Fruit fly (Drosophila melanogaster) whole organism, embryonic: ENCODE data around the gene Gr5a.
A peak's percentile ranks its signal among the peaks of the same experiment; 100 is the strongest.

Experiments
- Bdp1 ChIP-seq: fragments of 200-800 bp; sonication (Bioruptor generic); optimal IDR thresholded peaks from 3 replicates; lab custom pipeline; 2016; ENCODE audit warnings: missing biosample characterization, missing genetic modification characterization
- C15 ChIP-seq: fragments of 200-800 bp; sonication (Bioruptor generic); IDR thresholded peaks from 3 replicates; pipeline ENCODE4 v1.3.6; 2022; ENCODE audit warnings: missing biosample characterization, missing genetic modification characterization
- CG10267 ChIP-seq: fragments of 200-800 bp; sonication (Bioruptor generic); optimal IDR thresholded peaks from 2 replicates; lab custom pipeline; 2018; ENCODE audit warnings: missing biosample characterization, mild to moderate bottlenecking, missing genetic modification characterization, moderate library complexity
- CG11695 ChIP-seq: fragments of 200-800 bp; sonication (Bioruptor generic); IDR thresholded peaks from 3 replicates; pipeline ENCODE4 v1.3.6; 2022; ENCODE audit warnings: missing biosample characterization, missing genetic modification characterization
- CG12071 ChIP-seq: fragments of 200-800 bp; sonication (Bioruptor generic); optimal IDR thresholded peaks from 3 replicates; lab custom pipeline; 2018; ENCODE audit warnings: missing biosample characterization, mild to moderate bottlenecking, missing genetic modification characterization
- CG15514 ChIP-seq: fragments of 200-800 bp; sonication (Bioruptor generic); optimal IDR thresholded peaks from 3 replicates; lab custom pipeline; 2017; ENCODE audit warnings: missing biosample characterization, missing genetic modification characterization, mild to moderate bottlenecking, moderate library complexity, missing genetic modification reagents
- CG15601 ChIP-seq: fragments of 200-800 bp; sonication (Bioruptor generic); optimal IDR thresholded peaks from 3 replicates; lab custom pipeline; 2019; ENCODE audit warnings: missing biosample characterization, mild to moderate bottlenecking, missing genetic modification characterization, moderate library complexity
- CG17802 ChIP-seq: fragments of 200-800 bp; sonication (Bioruptor generic); optimal IDR thresholded peaks from 2 replicates; lab custom pipeline; 2018; ENCODE audit warnings: missing biosample characterization, mild to moderate bottlenecking, missing genetic modification characterization, moderate library complexity
- CG17912 ChIP-seq: fragments of 200-800 bp; sonication (Bioruptor generic); optimal IDR thresholded peaks from 2 replicates; lab custom pipeline; 2018; ENCODE audit warnings: missing biosample characterization, mild to moderate bottlenecking, missing genetic modification characterization
- CG2202 ChIP-seq: fragments of 200-800 bp; sonication (Bioruptor generic); optimal IDR thresholded peaks from 2 replicates; lab custom pipeline; 2018; ENCODE audit warnings: missing biosample characterization, mild to moderate bottlenecking, missing genetic modification characterization
- CG2678 ChIP-seq: fragments of 200-800 bp; sonication (Bioruptor generic); optimal IDR thresholded peaks from 3 replicates; lab custom pipeline; 2019; ENCODE audit warnings: missing biosample characterization, mild to moderate bottlenecking, missing genetic modification characterization, moderate library complexity
- CG30403 ChIP-seq: fragments of 200-800 bp; sonication (Bioruptor generic); optimal IDR thresholded peaks from 3 replicates; lab custom pipeline; 2016; ENCODE audit warnings: missing biosample characterization, missing genetic modification characterization
- CG3065 ChIP-seq: fragments of 200-800 bp; sonication (Bioruptor generic); optimal IDR thresholded peaks from 2 replicates; lab custom pipeline; 2016; ENCODE audit warnings: missing biosample characterization, missing genetic modification characterization
- CG3163 ChIP-seq: fragments of 200-800 bp; sonication (Bioruptor generic); optimal IDR thresholded peaks from 3 replicates; lab custom pipeline; 2016; ENCODE audit warnings: missing biosample characterization, missing genetic modification characterization
- CG3995 ChIP-seq: fragments of 200-800 bp; sonication (Bioruptor generic); optimal IDR thresholded peaks from 3 replicates; lab custom pipeline; 2016; ENCODE audit warnings: missing biosample characterization, missing genetic modification characterization
- CG4424 ChIP-seq: fragments of 200-800 bp; sonication (Bioruptor generic); optimal IDR thresholded peaks from 3 replicates; lab custom pipeline; 2016; ENCODE audit warnings: missing biosample characterization, missing genetic modification characterization
- CG6272 ChIP-seq: fragments of 200-800 bp; sonication (Bioruptor generic); IDR thresholded peaks from 2 replicates; pipeline ENCODE4 v1.3.6; 2022; ENCODE audit warnings: missing biosample characterization, missing genetic modification characterization
- CG9817 ChIP-seq: fragments of 200-800 bp; sonication (Bioruptor generic); optimal IDR thresholded peaks from 2 replicates; lab custom pipeline; 2018; ENCODE audit warnings: missing biosample characterization, mild to moderate bottlenecking, missing genetic modification characterization, moderate library complexity
- Dek ChIP-seq: fragments of 200-800 bp; sonication (Bioruptor generic); optimal IDR thresholded peaks from 3 replicates; lab custom pipeline; 2019; ENCODE audit warnings: missing biosample characterization, mild to moderate bottlenecking, missing genetic modification characterization, moderate library complexity
- Hand ChIP-seq: fragments of 200-800 bp; sonication (Bioruptor generic); optimal IDR thresholded peaks from 2 replicates; lab custom pipeline; 2017; ENCODE audit warnings: mild to moderate bottlenecking, missing biosample characterization, missing genetic modification reagents, missing genetic modification characterization
- Hmr ChIP-seq: fragments of 200-800 bp; sonication (Bioruptor generic); optimal IDR thresholded peaks from 3 replicates; lab custom pipeline; 2017; ENCODE audit warnings: mild to moderate bottlenecking, missing biosample characterization, missing genetic modification reagents, missing genetic modification characterization
- Opbp ChIP-seq: fragments of 200-800 bp; sonication (Bioruptor generic); IDR thresholded peaks from 3 replicates; pipeline ENCODE4 v1.3.6; 2022; ENCODE audit warnings: missing biosample characterization, missing genetic modification characterization; ENCODE audit not compliant: partially characterized antibody
- Ravus ChIP-seq: fragments of 200-800 bp; sonication (Bioruptor generic); IDR thresholded peaks from 2 replicates; pipeline ENCODE4 v1.3.6; 2022; ENCODE audit warnings: missing biosample characterization, missing genetic modification characterization
- Side ChIP-seq: fragments of 200-800 bp; sonication (Bioruptor generic); optimal IDR thresholded peaks from 2 replicates; lab custom pipeline; 2016; ENCODE audit warnings: missing biosample characterization, missing genetic modification characterization
- Sox102F ChIP-seq: fragments of 200-800 bp; sonication (Bioruptor generic); optimal IDR thresholded peaks from 2 replicates; lab custom pipeline; 2018; ENCODE audit warnings: missing biosample characterization, mild to moderate bottlenecking, missing genetic modification characterization, moderate library complexity
- amos ChIP-seq: fragments of 200-800 bp; sonication (Bioruptor generic); IDR thresholded peaks from 2 replicates; pipeline ENCODE4 v1.3.6; 2022; ENCODE audit warnings: missing biosample characterization, missing genetic modification characterization; ENCODE audit not compliant: partially characterized antibody
- chinmo ChIP-seq: fragments of 200-800 bp; sonication (Bioruptor generic); IDR thresholded peaks from 4 replicates; pipeline ENCODE4 v1.3.6; 2022; ENCODE audit warnings: missing biosample characterization, missing genetic modification characterization; ENCODE audit not compliant: partially characterized antibody
- corto ChIP-seq: fragments of 200-800 bp; sonication (Bioruptor generic); optimal IDR thresholded peaks from 2 replicates; lab custom pipeline; 2016; ENCODE audit warnings: missing biosample characterization, mild to moderate bottlenecking, missing genetic modification characterization, moderate library complexity
- cwo ChIP-seq: fragments of 200-800 bp; sonication (Bioruptor generic); optimal IDR thresholded peaks from 3 replicates; lab custom pipeline; 2017; ENCODE audit warnings: missing biosample characterization, missing genetic modification characterization, mild to moderate bottlenecking, moderate library complexity, missing genetic modification reagents
- dati ChIP-seq: fragments of 200-800 bp; sonication (Bioruptor generic); IDR thresholded peaks from 2 replicates; pipeline ENCODE4 v1.3.6; 2022; ENCODE audit warnings: missing biosample characterization, missing genetic modification characterization
- dm ChIP-seq: fragments of 200-800 bp; sonication (Bioruptor generic); optimal IDR thresholded peaks from 3 replicates; lab custom pipeline; 2016; ENCODE audit warnings: missing biosample characterization, missing genetic modification characterization
- eyg ChIP-seq: fragments of 200-800 bp; sonication (Bioruptor generic); optimal IDR thresholded peaks from 3 replicates; lab custom pipeline; 2016; ENCODE audit warnings: missing biosample characterization, missing genetic modification characterization
- fu2 ChIP-seq: fragments of 200-800 bp; sonication (Bioruptor generic); optimal IDR thresholded peaks from 2 replicates; lab custom pipeline; 2016; ENCODE audit warnings: missing biosample characterization, missing genetic modification characterization
- gt ChIP-seq: fragments of 200-800 bp; sonication (Bioruptor generic); IDR thresholded peaks from 2 replicates; pipeline ENCODE4 v1.3.6; 2022; ENCODE audit warnings: missing biosample characterization, missing genetic modification characterization
- lmd ChIP-seq: fragments of 200-800 bp; sonication (Bioruptor generic); IDR thresholded peaks from 2 replicates; pipeline ENCODE4 v1.3.6; 2022; ENCODE audit warnings: missing biosample characterization, missing genetic modification characterization
- nau ChIP-seq: fragments of 200-800 bp; sonication (Bioruptor generic); optimal IDR thresholded peaks from 3 replicates; lab custom pipeline; 2017; ENCODE audit warnings: missing biosample characterization, mild to moderate bottlenecking, missing genetic modification characterization, missing genetic modification reagents
- org-1 ChIP-seq: fragments of 200-800 bp; sonication (Bioruptor generic); optimal IDR thresholded peaks from 2 replicates; lab custom pipeline; 2017; ENCODE audit warnings: missing biosample characterization, missing genetic modification characterization
- pfk ChIP-seq: fragments of 200-800 bp; sonication (Bioruptor generic); optimal IDR thresholded peaks from 2 replicates; lab custom pipeline; 2018; ENCODE audit warnings: missing biosample characterization, mild to moderate bottlenecking, missing genetic modification characterization, moderate library complexity
- pum ChIP-seq: fragments of 200-800 bp; sonication (Bioruptor generic); optimal IDR thresholded peaks from 2 replicates; lab custom pipeline; 2016; ENCODE audit warnings: missing biosample characterization, missing genetic modification characterization
- rib ChIP-seq: fragments of 200-800 bp; sonication (Bioruptor generic); IDR thresholded peaks from 2 replicates; pipeline ENCODE4 v1.3.6; 2022; ENCODE audit warnings: missing biosample characterization, missing genetic modification characterization
- scrt ChIP-seq: fragments of 200-800 bp; sonication (Bioruptor generic); optimal IDR thresholded peaks from 2 replicates; lab custom pipeline; 2018; ENCODE audit warnings: missing biosample characterization, mild to moderate bottlenecking, missing genetic modification characterization, moderate library complexity
- sd ChIP-seq: fragments of 200-800 bp; sonication (Bioruptor generic); optimal IDR thresholded peaks from 3 replicates; lab custom pipeline; 2018; ENCODE audit warnings: missing biosample characterization, mild to moderate bottlenecking, missing genetic modification characterization, moderate library complexity
- seq ChIP-seq: fragments of 200-800 bp; sonication (Bioruptor generic); IDR thresholded peaks from 2 replicates; pipeline ENCODE4 v1.3.6; 2022; ENCODE audit warnings: missing biosample characterization, missing genetic modification characterization
- shn ChIP-seq: fragments of 200-800 bp; sonication (Bioruptor generic); optimal IDR thresholded peaks from 3 replicates; lab custom pipeline; 2016; ENCODE audit warnings: missing biosample characterization, missing genetic modification characterization
- slp2 ChIP-seq: fragments of 200-800 bp; sonication (Bioruptor generic); optimal IDR thresholded peaks from 2 replicates; lab custom pipeline; 2016; ENCODE audit warnings: missing biosample characterization, missing genetic modification characterization
- sna ChIP-seq: fragments of 200-800 bp; sonication (Bioruptor generic); IDR thresholded peaks from 2 replicates; pipeline ENCODE4 v1.3.6; 2022; ENCODE audit warnings: missing biosample characterization, missing genetic modification characterization; ENCODE audit not compliant: partially characterized antibody
- sug ChIP-seq: fragments of 200-800 bp; optimal IDR thresholded peaks from 2 replicates; lab custom pipeline; 2019; ENCODE audit warnings: missing biosample characterization, mild to moderate bottlenecking, missing genetic modification characterization, moderate library complexity
- toy ChIP-seq: fragments of 200-800 bp; sonication (Bioruptor generic); IDR thresholded peaks from 2 replicates; pipeline ENCODE4 v1.3.6; 2022; ENCODE audit warnings: missing biosample characterization, missing genetic modification characterization
- unpg ChIP-seq: fragments of 200-800 bp; sonication (Bioruptor generic); optimal IDR thresholded peaks from 3 replicates; lab custom pipeline; 2018; ENCODE audit warnings: missing biosample characterization, mild to moderate bottlenecking, missing genetic modification characterization, moderate library complexity
- z ChIP-seq: fragments of 200-800 bp; sonication (Bioruptor generic); IDR thresholded peaks from 3 replicates; pipeline ENCODE4 v1.3.6; 2022; ENCODE audit warnings: missing biosample characterization, missing genetic modification characterization

The Gr5a gene

DNA sequence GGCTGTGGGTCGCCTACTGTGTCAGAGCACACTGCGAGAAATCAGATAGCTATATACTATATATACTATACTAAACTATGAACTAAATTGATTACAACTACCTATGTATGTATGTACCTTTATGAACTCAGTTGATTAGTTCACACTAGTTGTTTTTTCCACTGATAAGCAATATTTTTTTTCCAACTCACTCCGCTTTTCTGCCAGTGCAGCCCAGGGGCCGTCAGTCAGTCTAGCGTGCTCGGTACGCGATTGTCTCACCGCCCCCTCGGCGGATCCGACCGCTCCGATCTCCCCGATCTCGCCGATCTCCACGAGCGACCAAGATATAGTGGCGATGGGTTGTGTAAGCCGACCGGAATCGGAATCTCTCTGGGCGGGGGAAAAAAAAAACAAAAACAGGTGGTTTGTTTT, 25.5 kb downstream of the Gr5a start (continued):
- TF ChIP-seq z (0 out of 3 replicates have a peak, but pooled peaks have one; percentile 49), nau (GFP tag; lab: Kevin White, UChicago) (no peak), Side (GFP tag; lab: Kevin White, UChicago) (peak; percentile 53), slp2 (peak; percentile 37), Opbp (GFP tag; lab: Robert Waterston, UW) (no peak), rib (GFP tag; lab: Robert Waterston, UW) (peak; percentile 90), dm (GFP tag; lab: Kevin White, UChicago) (no peak), CG2678 (tag; lab: Kevin White, UChicago) (peak; percentile 90), corto (GFP tag; lab: Kevin White, UChicago) (no peak), CG30403 (GFP tag; lab: Kevin White, UChicago) (peak; percentile 83), shn (peak; percentile 62), amos (GFP tag; lab: Robert Waterston, UW) (no peak), dati (GFP tag; lab: Robert Waterston, UW) (peak; percentile 80), sd (tag; lab: Kevin White, UChicago) (peak; percentile 49), CG9817 (tag; lab: Kevin White, UChicago) (peak; percentile 83), sna (no peak), CG4424 (GFP tag; lab: Kevin White, UChicago) (peak; percentile 78), toy (GFP tag; lab: Robert Waterston, UW) (peak; percentile 88), seq (GFP tag; lab: Robert Waterston, UW) (peak; percentile 79), CG6272 (GFP tag; lab: Robert Waterston, UW) (peak; percentile 84), CG15514 (GFP tag; lab: Kevin White, UChicago) (peak; percentile 85), CG3163 (GFP tag; lab: Kevin White, UChicago) (no peak), org-1 (GFP tag; lab: Kevin White, UChicago) (peak; percentile 84), gt (GFP tag; lab: Robert Waterston, UW) (peak; percentile 53), eyg (GFP tag; lab: Kevin White, UChicago) (peak; percentile 23), cwo (GFP tag; lab: Kevin White, UChicago) (peak; percentile 89), C15 (GFP tag; lab: Robert Waterston, UW) (peak; percentile 78; the same call in 2 of the 3 replicates), CG3995 (GFP tag; lab: Kevin White, UChicago) (no peak), sug (peak; percentile 80), CG15601 (no peak), CG2202 (tag; lab: Kevin White, UChicago) (no peak), unpg (GFP tag; lab: Kevin White, UChicago) (peak; percentile 86), CG12071 (GFP tag; lab: Kevin White, UChicago) (peak; percentile 86), Hmr (GFP tag; lab: Kevin White, UChicago) (peak; percentile 88), Sox102F (GFP tag; lab: Kevin White, UChicago) (peak; percentile 88), CG3065 (GFP tag; lab: Kevin White, UChicago) (no peak), chinmo (GFP tag; lab: Robert Waterston, UW) (0 out of 4 replicates have a peak, but pooled peaks have one; percentile 22), Dek (tag; lab: Kevin White, UChicago) (peak; percentile 85), CG17912 (no peak), scrt (GFP tag; lab: Kevin White, UChicago) (peak; percentile 80), Bdp1 (peak; percentile 19), Hand (GFP tag; lab: Kevin White, UChicago) (peak; percentile 54), fu2 (GFP tag; lab: Kevin White, UChicago) (no peak), pum (peak; percentile 62), CG17802 (peak; percentile 22), CG11695 (GFP tag; lab: Robert Waterston, UW) (peak; percentile 90), Ravus (GFP tag; lab: Robert Waterston, UW) (peak; percentile 73), pfk (GFP tag; lab: Kevin White, UChicago) (no peak), CG10267 (peak; percentile 63), lmd (GFP tag; lab: Robert Waterston, UW) (peak; percentile 92)
